Worm (Caenorhabditis elegans) whole organism, L3 larva: ENCODE measurements around the gene srsx-5.
A peak's percentile ranks its signal among the peaks of the same experiment; 100 is the strongest.

ENCODE experiments used
- R02D3.7 ChIP-seq: fragments of 150-350 bp; optimal IDR thresholded peaks from 2 replicates; lab custom pipeline; 2014; ENCODE audit warnings: missing biosample characterization, missing genetic modification characterization
- ZK546.5 ChIP-seq: sonication (generic microtip); optimal IDR thresholded peaks from 2 replicates; lab custom pipeline; 2017; ENCODE audit warnings: missing biosample characterization, missing genetic modification characterization
- aly-2 ChIP-seq: fragments of 150-350 bp; optimal IDR thresholded peaks from 2 replicates; lab custom pipeline; 2014; ENCODE audit warnings: missing biosample characterization, missing genetic modification characterization
- ceh-16 ChIP-seq: sonication (generic microtip); optimal IDR thresholded peaks from 2 replicates; lab custom pipeline; 2017; ENCODE audit warnings: missing biosample characterization, missing genetic modification characterization
- ceh-28 ChIP-seq: fragments of 150-350 bp; optimal IDR thresholded peaks from 2 replicates; lab custom pipeline; 2014; ENCODE audit warnings: missing biosample characterization, missing genetic modification reagents, missing genetic modification characterization
- ceh-82 ChIP-seq: fragments of 150-350 bp; optimal IDR thresholded peaks from 2 replicates; lab custom pipeline; 2014; ENCODE audit warnings: missing biosample characterization, missing genetic modification characterization
- daf-12 ChIP-seq: fragments of 150-350 bp; optimal IDR thresholded peaks from 2 replicates; lab custom pipeline; 2014; ENCODE audit warnings: missing biosample characterization, missing genetic modification reagents, missing genetic modification characterization
- elt-1 ChIP-seq: fragments of 150-350 bp; optimal IDR thresholded peaks from 2 replicates; lab custom pipeline; 2014; ENCODE audit warnings: missing biosample characterization, missing genetic modification characterization
- elt-2 ChIP-seq: sonication (generic microtip); optimal IDR thresholded peaks from 2 replicates; lab custom pipeline; 2016; ENCODE audit warnings: missing genetic modification reagents, mild to moderate bottlenecking, missing genetic modification characterization, missing compliant biosample characterization
- elt-3 ChIP-seq, 3 experiments: fragments of 150-350 bp in 1 of 3; sonication (generic microtip) in 2 of 3; optimal IDR thresholded peaks; 2 replicates in 2 of 3; 4 replicates in 1 of 3; lab custom pipeline; 2014 to 2017; ENCODE audit warnings: missing biosample characterization in 3 of 3, missing genetic modification characterization in 3 of 3
- fkh-10 ChIP-seq: sonication (generic microtip); optimal IDR thresholded peaks from 2 replicates; lab custom pipeline; 2017; ENCODE audit warnings: missing biosample characterization, missing genetic modification reagents, missing genetic modification characterization
- fkh-2 ChIP-seq: fragments of 150-350 bp; optimal IDR thresholded peaks from 2 replicates; lab custom pipeline; 2014; ENCODE audit warnings: missing biosample characterization, missing genetic modification reagents, missing genetic modification characterization
- fos-1 ChIP-seq: fragments of 150-350 bp; optimal IDR thresholded peaks from 2 replicates; lab custom pipeline; 2014; ENCODE audit warnings: missing biosample characterization, missing genetic modification characterization
- jun-1 ChIP-seq: fragments of 150-350 bp; optimal IDR thresholded peaks from 2 replicates; lab custom pipeline; 2014; ENCODE audit warnings: missing biosample characterization, missing genetic modification reagents, missing genetic modification characterization
- lin-39 ChIP-seq: fragments of 150-350 bp; optimal IDR thresholded peaks from 2 replicates; lab custom pipeline; 2018; ENCODE audit warnings: missing biosample characterization, missing genetic modification reagents, missing genetic modification characterization
- mdl-1 ChIP-seq: fragments of 150-350 bp; optimal IDR thresholded peaks from 2 replicates; lab custom pipeline; 2014; ENCODE audit warnings: missing biosample characterization, missing genetic modification characterization
- nfya-1 ChIP-seq: sonication (generic microtip); optimal IDR thresholded peaks from 2 replicates; lab custom pipeline; 2017; ENCODE audit warnings: missing genetic modification characterization, mild to moderate bottlenecking, missing compliant biosample characterization, antibody characterized with exemption, moderate library complexity; ENCODE audit not compliant: insufficient read depth
- nhr-11 ChIP-seq: fragments of 150-350 bp; optimal IDR thresholded peaks from 2 replicates; lab custom pipeline; 2014; ENCODE audit warnings: missing biosample characterization, missing genetic modification characterization
- nhr-12 ChIP-seq: fragments of 150-350 bp; optimal IDR thresholded peaks from 2 replicates; lab custom pipeline; 2014; ENCODE audit warnings: missing biosample characterization, missing genetic modification characterization
- nhr-237 ChIP-seq: fragments of 150-350 bp; optimal IDR thresholded peaks from 2 replicates; lab custom pipeline; 2014; ENCODE audit warnings: missing biosample characterization, missing genetic modification characterization
- nhr-25 ChIP-seq: sonication (generic microtip); optimal IDR thresholded peaks from 2 replicates; lab custom pipeline; 2017; ENCODE audit warnings: missing biosample characterization, missing genetic modification characterization
- nhr-28 ChIP-seq: fragments of 150-350 bp; optimal IDR thresholded peaks from 2 replicates; lab custom pipeline; 2014; ENCODE audit warnings: missing biosample characterization, missing genetic modification characterization
- nhr-67 ChIP-seq: fragments of 150-350 bp; optimal IDR thresholded peaks from 2 replicates; lab custom pipeline; 2014; ENCODE audit warnings: missing biosample characterization, missing genetic modification characterization
- nhr-77 ChIP-seq: fragments of 150-350 bp; optimal IDR thresholded peaks from 2 replicates; lab custom pipeline; 2014; ENCODE audit warnings: missing biosample characterization, missing genetic modification characterization
- pha-4 ChIP-seq: fragments of 150-350 bp; optimal IDR thresholded peaks from 2 replicates; lab custom pipeline; 2014; ENCODE audit warnings: missing biosample characterization, missing genetic modification reagents, missing genetic modification characterization
- sea-2 ChIP-seq: fragments of 150-350 bp; sonication (generic microtip); optimal IDR thresholded peaks from 4 replicates; lab custom pipeline; 2014; ENCODE audit warnings: missing biosample characterization, missing genetic modification reagents, missing genetic modification characterization
- snpc-4 ChIP-seq: fragments of 150-350 bp; optimal IDR thresholded peaks from 2 replicates; lab custom pipeline; 2014; ENCODE audit warnings: missing biosample characterization, missing genetic modification characterization
- tbx-2 ChIP-seq: sonication (generic microtip); optimal IDR thresholded peaks from 2 replicates; lab custom pipeline; 2016; ENCODE audit warnings: mild to moderate bottlenecking, missing genetic modification characterization, missing compliant biosample characterization
- unc-39 ChIP-seq: sonication (generic microtip); optimal IDR thresholded peaks from 4 replicates; lab custom pipeline; 2017; ENCODE audit warnings: missing biosample characterization, missing genetic modification characterization
- unc-62 ChIP-seq: fragments of 150-350 bp; sonication (generic microtip); optimal IDR thresholded peaks from 4 replicates; lab custom pipeline; 2014; ENCODE audit warnings: missing biosample characterization, missing genetic modification reagents, missing genetic modification characterization
- ztf-11 ChIP-seq: fragments of 150-350 bp; optimal IDR thresholded peaks from 2 replicates; lab custom pipeline; 2014; ENCODE audit warnings: missing biosample characterization, missing genetic modification characterization
- ztf-4 ChIP-seq: fragments of 150-350 bp; optimal IDR thresholded peaks from 2 replicates; lab custom pipeline; 2014; ENCODE audit warnings: missing biosample characterization, missing genetic modification characterization

Gene srsx-5

ce11 chrV:7958740-7959320, 30.1 kb downstream of the srsx-5 start, which contains the start of the genes clec-217 and F26D11.2:
Gene clec-217 (minus strand): TSS chrV:7958840.
Gene F26D11.2 (plus strand): TSS chrV:7959270.
- TF ChIP-seq mdl-1 (tag; lab: Kevin White, UChicago) (no peak), lin-39 (tag; lab: Kevin White, UChicago) (no peak), ceh-28 (tag; lab: Kevin White, UChicago) (no peak), sea-2 (no peak), nhr-12 (tag; lab: Kevin White, UChicago) (no peak), nhr-25 (tag; lab: Kevin White, UChicago) (no peak), snpc-4 (tag; lab: Kevin White, UChicago) (no peak)

ce11 chrV:7964429-7964828, 35.7 kb downstream of the srsx-5 start:
- TF ChIP-seq mdl-1 (tag; lab: Kevin White, UChicago) (no peak), ceh-16 (no peak), nhr-67 (tag; lab: Kevin White, UChicago) (no peak), jun-1 (tag; lab: Kevin White, UChicago) (no peak), sea-2 (no peak), snpc-4 (tag; lab: Kevin White, UChicago) (no peak), ztf-4 (tag; lab: Kevin White, UChicago) (no peak), nhr-237 (tag; lab: Kevin White, UChicago) (no peak), ceh-82 (tag; lab: Kevin White, UChicago) (no peak)

ce11 chrV:7969107-7969506, 40.3 kb downstream of the srsx-5 start, which contains the start of gene che-7:
Gene che-7 (minus strand): TSS chrV:7969207.
- TF ChIP-seq elt-2 (tag; lab: Kevin White, UChicago) (no peak), ceh-28 (tag; lab: Kevin White, UChicago) (peak; percentile 13)

- TF ChIP-seq nhr-28 (tag; lab: Kevin White, UChicago) (no peak), unc-39 (tag; lab: Kevin White, UChicago) (no peak), daf-12 (tag; lab: Kevin White, UChicago) (no peak), fkh-10 (GFP tag; lab: Kevin White, UChicago) (no peak), aly-2 (tag; lab: Kevin White, UChicago) (no peak), fkh-2 (tag; lab: Kevin White, UChicago) (no peak), nhr-25 (tag; lab: Kevin White, UChicago) (no peak), ztf-11 (no peak), nhr-11 (tag; lab: Kevin White, UChicago) (no peak), nhr-77 (tag; lab: Kevin White, UChicago) (no peak), tbx-2 (tag; lab: Kevin White, UChicago) (no peak), nhr-67 (tag; lab: Kevin White, UChicago) (no peak), jun-1 (tag; lab: Kevin White, UChicago) (no peak), ZK546.5 (tag; lab: Kevin White, UChicago) (no peak), nhr-237 (tag; lab: Kevin White, UChicago) (no peak), R02D3.7 (tag; lab: Kevin White, UChicago) (no peak), ceh-28 (tag; lab: Kevin White, UChicago) (no peak), elt-3 (tag; optimal IDR thresholded peaks at IDR 0.05; lab: Kevin White, UChicago) (no peak)
These were observed 41.8 kb downstream of the srsx-5 start for ce11 chrV:7970519-7970918.

- TF ChIP-seq elt-1 (tag; lab: Kevin White, UChicago) (no peak), nhr-237 (tag; lab: Kevin White, UChicago) (no peak), ceh-82 (tag; lab: Kevin White, UChicago) (no peak), sea-2 (no peak), unc-39 (tag; lab: Kevin White, UChicago) (no peak), nhr-77 (tag; lab: Kevin White, UChicago) (no peak), nhr-28 (tag; lab: Kevin White, UChicago) (no peak), nfya-1 (tag; lab: Kevin White, UChicago) (no peak), tbx-2 (tag; lab: Kevin White, UChicago) (no peak), unc-62 (GFP tag; lab: Kevin White, UChicago) (no peak), fos-1 (tag; lab: Kevin White, UChicago) (no peak), pha-4 (tag; lab: Kevin White, UChicago) (no peak)
These were observed 42.6 kb downstream of the srsx-5 start for ce11 chrV:7971376-7971775.
